Worm (Caenorhabditis elegans) whole organism, L1 larva: ENCODE results near the gene lgc-13.

Experiments
- nhr-85 ChIP-seq: sonication (generic microtip); peaks from one replicate; lab custom pipeline; 2016; ENCODE audit warnings: missing genetic modification characterization, inconsistent platforms, missing compliant biosample characterization
- nhr-90 ChIP-seq: sonication (generic microtip); optimal IDR thresholded peaks from 2 replicates; lab custom pipeline; 2016; ENCODE audit warnings: mild to moderate bottlenecking, missing genetic modification characterization, missing compliant biosample characterization; ENCODE audit not compliant: poor library complexity
- pqm-1 ChIP-seq: sonication (generic microtip); optimal IDR thresholded peaks from 3 replicates; lab custom pipeline; 2017; ENCODE audit warnings: missing biosample characterization, missing genetic modification characterization
- ztf-11 ChIP-seq, 2 experiments: sonication (generic microtip); optimal IDR thresholded peaks; 2 replicates each; lab custom pipeline; 2016 to 2017; ENCODE audit warnings: missing genetic modification characterization in 2 of 2, missing biosample characterization in 1 of 2, missing compliant biosample characterization in 1 of 2

DNA sequence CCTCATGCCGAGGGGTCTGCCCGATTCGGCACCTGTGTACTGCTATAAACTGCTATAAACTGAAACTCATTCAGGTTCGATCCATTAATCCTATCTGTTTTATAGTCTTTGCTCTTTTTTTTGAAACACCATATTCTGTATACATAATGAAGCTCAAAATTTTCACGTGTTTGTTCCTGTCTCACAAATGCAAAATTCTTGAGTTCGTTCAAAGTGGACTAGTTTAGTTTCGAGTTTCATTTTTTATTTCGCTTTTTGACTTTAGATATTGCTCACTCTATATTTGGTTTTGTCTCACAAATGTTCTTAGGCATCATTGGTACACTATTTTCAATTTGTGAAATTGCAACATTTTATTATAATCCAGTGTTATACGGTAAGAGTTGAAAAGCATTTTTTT is 12.3 kb downstream of the lgc-13 start, which contains the start of gene lgc-17:
- no peak for TF ChIP-seq pqm-1 (tag; lab: Kevin White, UChicago)
- no peak for TF ChIP-seq nhr-90 (tag; lab: Kevin White, UChicago)
- no peak for TF ChIP-seq ztf-11 (tag; optimal IDR thresholded peaks at IDR 0.05; lab: Kevin White, UChicago)
- TF ChIP-seq nhr-85 (tag; lab: Kevin White, UChicago) = no peak
